Fruit fly (Drosophila melanogaster): ENCODE data around the gene CG33125.

DNA sequence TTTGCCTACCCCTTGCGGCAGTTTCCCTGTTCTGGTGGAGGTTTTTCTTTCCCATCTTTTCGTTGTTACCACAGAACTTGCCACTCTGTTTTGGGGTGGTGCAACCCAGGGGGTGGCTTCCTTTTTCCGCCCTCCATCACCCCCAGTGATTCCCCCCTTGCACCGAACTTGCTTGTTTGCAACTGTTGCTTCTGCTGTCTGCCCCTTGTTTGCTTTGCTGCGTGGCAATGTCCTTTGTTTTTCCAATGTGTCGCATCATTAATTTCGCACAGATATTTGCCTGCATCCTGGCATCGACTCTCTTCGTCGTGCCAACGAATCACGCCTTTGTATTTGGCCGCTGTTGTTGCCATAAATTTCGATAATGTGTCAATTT, 15.2 kb downstream of the CG33125 start:
- TF ChIP-seq CG8478 (optimal IDR thresholded peaks at IDR 0.05) (no peak), CTCF (optimal IDR thresholded peaks at IDR 0.05) (no peak)
